Fruit fly (Drosophila melanogaster) whole organism, embryonic: ENCODE results near the gene CG5377.

Experiments used
- Awh ChIP-seq: fragments of 200-800 bp; sonication (Bioruptor generic); IDR thresholded peaks from 2 replicates; pipeline ENCODE4, ENCODE4 v1.3.6; 2022; ENCODE audit warnings: missing biosample characterization, missing genetic modification characterization
- CG10654 ChIP-seq: fragments of 200-800 bp; sonication (Bioruptor generic); optimal IDR thresholded peaks from 2 replicates; lab custom pipeline; 2016; ENCODE audit warnings: missing biosample characterization, missing genetic modification characterization
- CG12219 ChIP-seq: fragments of 200-800 bp; sonication (Bioruptor generic); optimal IDR thresholded peaks from 3 replicates; lab custom pipeline; 2018; ENCODE audit warnings: missing biosample characterization, mild to moderate bottlenecking, missing genetic modification characterization
- CG12659 ChIP-seq: fragments of 200-800 bp; sonication (Bioruptor generic); optimal IDR thresholded peaks from 3 replicates; lab custom pipeline; 2017; ENCODE audit warnings: mild to moderate bottlenecking, missing biosample characterization, missing genetic modification reagents, missing genetic modification characterization
- CG15011 ChIP-seq: fragments of 200-800 bp; sonication (Bioruptor generic); optimal IDR thresholded peaks from 3 replicates; lab custom pipeline; 2018; ENCODE audit warnings: missing biosample characterization, mild to moderate bottlenecking, missing genetic modification characterization
- CG15073 ChIP-seq: fragments of 200-800 bp; sonication (Bioruptor generic); optimal IDR thresholded peaks from 2 replicates; lab custom pipeline; 2016; ENCODE audit warnings: missing biosample characterization, missing genetic modification characterization
- CG16779 ChIP-seq: fragments of 200-800 bp; sonication (Bioruptor generic); IDR thresholded peaks from 2 replicates; pipeline ENCODE4 v1.3.6; 2022; ENCODE audit warnings: missing biosample characterization, missing genetic modification characterization
- CG17186 ChIP-seq: fragments of 200-800 bp; sonication (Bioruptor generic); optimal IDR thresholded peaks from 3 replicates; lab custom pipeline; 2017; ENCODE audit warnings: missing biosample characterization, missing genetic modification reagents, missing genetic modification characterization
- CG2116 ChIP-seq: fragments of 200-800 bp; sonication (Bioruptor generic); optimal IDR thresholded peaks from 3 replicates; lab custom pipeline; 2018; ENCODE audit warnings: missing biosample characterization, mild to moderate bottlenecking, missing genetic modification characterization
- CG31365 ChIP-seq: fragments of 200-800 bp; sonication (Bioruptor generic); optimal IDR thresholded peaks from 2 replicates; lab custom pipeline; 2018; ENCODE audit warnings: missing biosample characterization, mild to moderate bottlenecking, missing genetic modification characterization
- CG34422 ChIP-seq: fragments of 200-800 bp; sonication (Bioruptor generic); IDR thresholded peaks from 3 replicates; pipeline ENCODE4 v1.3.6; 2022; ENCODE audit warnings: missing biosample characterization, missing genetic modification characterization
- CG6813 ChIP-seq: fragments of 200-800 bp; sonication (Bioruptor generic); optimal IDR thresholded peaks from 2 replicates; lab custom pipeline; 2017; ENCODE audit warnings: missing biosample characterization, missing genetic modification characterization, mild to moderate bottlenecking, moderate library complexity, missing genetic modification reagents
- CG7357 ChIP-seq: fragments of 200-800 bp; sonication (Bioruptor generic); IDR thresholded peaks from 3 replicates; pipeline ENCODE4 v1.3.6; 2022; ENCODE audit warnings: missing biosample characterization, missing genetic modification characterization
- CG9727 ChIP-seq: fragments of 200-800 bp; sonication (Bioruptor generic); optimal IDR thresholded peaks from 3 replicates; lab custom pipeline; 2017; ENCODE audit warnings: missing biosample characterization, mild to moderate bottlenecking, missing genetic modification characterization
- CG9932 ChIP-seq: fragments of 200-800 bp; sonication (Bioruptor generic); IDR thresholded peaks from 2 replicates; pipeline ENCODE4 v1.3.6; 2022; ENCODE audit warnings: missing biosample characterization, missing genetic modification characterization
- Dad ChIP-seq: fragments of 200-800 bp; sonication (Bioruptor generic); optimal IDR thresholded peaks from 3 replicates; lab custom pipeline; 2016; ENCODE audit warnings: missing biosample characterization, missing genetic modification characterization
- Dek ChIP-seq: fragments of 200-800 bp; sonication (Bioruptor generic); optimal IDR thresholded peaks from 3 replicates; lab custom pipeline; 2019; ENCODE audit warnings: missing biosample characterization, mild to moderate bottlenecking, missing genetic modification characterization, moderate library complexity
- Drgx ChIP-seq: fragments of 200-800 bp; sonication (Bioruptor generic); IDR thresholded peaks from 2 replicates; pipeline ENCODE4 v1.3.6; 2022; ENCODE audit warnings: missing biosample characterization, missing genetic modification characterization
- E2f2 ChIP-seq: fragments of 200-800 bp; sonication (Bioruptor generic); IDR thresholded peaks from 2 replicates; pipeline ENCODE4 v1.3.6; 2022; ENCODE audit warnings: missing biosample characterization, missing genetic modification characterization
- GATAe ChIP-seq: fragments of 200-800 bp; sonication (Bioruptor generic); conservative IDR thresholded peaks from 2 replicates; pipeline ENCODE4 v1.3.6; 2022; ENCODE audit warnings: missing biosample characterization, missing genetic modification characterization
- HHEX ChIP-seq: fragments of 200-800 bp; sonication (Bioruptor generic); optimal IDR thresholded peaks from 3 replicates; lab custom pipeline; 2017; ENCODE audit warnings: missing biosample characterization, mild to moderate bottlenecking, missing genetic modification characterization, missing genetic modification reagents
- NfI ChIP-seq: fragments of 200-800 bp; sonication (Bioruptor generic); optimal IDR thresholded peaks from 3 replicates; lab custom pipeline; 2018; ENCODE audit warnings: missing biosample characterization, mild to moderate bottlenecking, missing genetic modification characterization, moderate library complexity
- Oaz ChIP-seq: fragments of 200-800 bp; sonication (Bioruptor generic); IDR thresholded peaks from 2 replicates; pipeline ENCODE4 v1.3.6; 2022; ENCODE audit warnings: missing biosample characterization, missing genetic modification characterization
- Scr ChIP-seq: fragments of 200-800 bp; sonication (Bioruptor generic); IDR thresholded peaks from 2 replicates; pipeline ENCODE4 v1.3.6; 2022; ENCODE audit warnings: missing biosample characterization, missing genetic modification characterization; ENCODE audit not compliant: partially characterized antibody
- Sox102F ChIP-seq: fragments of 200-800 bp; sonication (Bioruptor generic); optimal IDR thresholded peaks from 2 replicates; lab custom pipeline; 2018; ENCODE audit warnings: missing biosample characterization, mild to moderate bottlenecking, missing genetic modification characterization, moderate library complexity
- Xbp1 ChIP-seq: fragments of 200-800 bp; sonication (Bioruptor generic); optimal IDR thresholded peaks from 3 replicates; lab custom pipeline; 2016; ENCODE audit warnings: missing biosample characterization, mild to moderate bottlenecking, missing genetic modification characterization
- ase ChIP-seq: fragments of 200-800 bp; sonication (Bioruptor generic); IDR thresholded peaks from 3 replicates; pipeline ENCODE4 v1.3.6; 2022; ENCODE audit warnings: missing biosample characterization, missing genetic modification characterization
- ato ChIP-seq: fragments of 200-800 bp; sonication (Bioruptor generic); IDR thresholded peaks from 2 replicates; pipeline ENCODE4 v1.3.6; 2022; ENCODE audit warnings: missing biosample characterization, missing genetic modification characterization; ENCODE audit not compliant: partially characterized antibody
- bab2 ChIP-seq: fragments of 200-800 bp; sonication (Bioruptor generic); optimal IDR thresholded peaks from 2 replicates; lab custom pipeline; 2016; ENCODE audit warnings: missing biosample characterization, missing genetic modification characterization
- bbx ChIP-seq: fragments of 200-800 bp; sonication (Bioruptor generic); IDR thresholded peaks from 2 replicates; pipeline ENCODE4 v1.3.6; 2022; ENCODE audit warnings: missing biosample characterization, missing genetic modification characterization; ENCODE audit not compliant: partially characterized antibody
- bcd ChIP-seq: fragments of 200-800 bp; sonication (Bioruptor generic); optimal IDR thresholded peaks from 2 replicates; lab custom pipeline; 2017; ENCODE audit warnings: missing biosample characterization, mild to moderate bottlenecking, missing genetic modification characterization
- croc ChIP-seq: fragments of 200-800 bp; sonication (Bioruptor generic); conservative IDR thresholded peaks from 3 replicates; pipeline ENCODE4 v1.3.6; 2022; ENCODE audit warnings: missing biosample characterization, missing genetic modification characterization
- dmrt11E ChIP-seq: fragments of 200-800 bp; sonication (Bioruptor generic); optimal IDR thresholded peaks from 3 replicates; lab custom pipeline; 2018; ENCODE audit warnings: missing biosample characterization, mild to moderate bottlenecking, missing genetic modification characterization, moderate library complexity
- dmrt99B ChIP-seq: fragments of 200-800 bp; sonication (Bioruptor generic); optimal IDR thresholded peaks from 2 replicates; lab custom pipeline; 2018; ENCODE audit warnings: missing biosample characterization, mild to moderate bottlenecking, missing genetic modification characterization, moderate library complexity
- fd96Cb ChIP-seq: fragments of 200-800 bp; sonication (Bioruptor generic); optimal IDR thresholded peaks from 2 replicates; lab custom pipeline; 2018; ENCODE audit warnings: missing biosample characterization, mild to moderate bottlenecking, missing genetic modification characterization, moderate library complexity
- gce ChIP-seq: fragments of 200-800 bp; sonication (Bioruptor generic); IDR thresholded peaks from 3 replicates; pipeline ENCODE4 v1.3.6; 2022; ENCODE audit warnings: missing biosample characterization, missing genetic modification characterization
- h ChIP-seq: fragments of >200 bp; optimal IDR thresholded peaks from 2 replicates; lab custom pipeline; 2017
- hb ChIP-seq: fragments of 200-800 bp; sonication (Bioruptor generic); IDR thresholded peaks from 3 replicates; pipeline ENCODE4 v1.3.6; 2022; ENCODE audit warnings: missing biosample characterization, missing genetic modification characterization; ENCODE audit not compliant: partially characterized antibody
- hth ChIP-seq: fragments of >200 bp; optimal IDR thresholded peaks from 2 replicates; lab custom pipeline; 2017; ENCODE audit warnings: inconsistent platforms
- kay ChIP-seq: fragments of 200-800 bp; sonication (Bioruptor generic); optimal IDR thresholded peaks from 2 replicates; lab custom pipeline; 2016; ENCODE audit warnings: missing biosample characterization, missing genetic modification characterization
- lmd ChIP-seq: fragments of 200-800 bp; sonication (Bioruptor generic); IDR thresholded peaks from 2 replicates; pipeline ENCODE4 v1.3.6; 2022; ENCODE audit warnings: missing biosample characterization, missing genetic modification characterization
- lov ChIP-seq, 2 experiments: fragments of 200-800 bp in 1 of 2; fragments of >200 bp in 1 of 2; sonication (Bioruptor generic) in 1 of 2; IDR thresholded peaks in 1 of 2; optimal IDR thresholded peaks in 1 of 2; 2 replicates in 1 of 2; 3 replicates in 1 of 2; pipeline versions ENCODE4 v1.3.6 to Lab custom; 2017 to 2022; ENCODE audit warnings: missing biosample characterization in 1 of 2, missing genetic modification characterization in 1 of 2
- otp ChIP-seq: fragments of 200-800 bp; sonication (Bioruptor generic); IDR thresholded peaks from 3 replicates; pipeline ENCODE4, ENCODE4 v1.3.6; 2022; ENCODE audit warnings: missing biosample characterization, missing genetic modification characterization
- pita ChIP-seq: fragments of 200-800 bp; sonication (Bioruptor generic); optimal IDR thresholded peaks from 2 replicates; lab custom pipeline; 2017; ENCODE audit warnings: missing biosample characterization, mild to moderate bottlenecking, missing genetic modification characterization
- pnt ChIP-seq: fragments of 200-800 bp; sonication (Bioruptor generic); optimal IDR thresholded peaks from 3 replicates; lab custom pipeline; 2016; ENCODE audit warnings: missing biosample characterization, missing genetic modification characterization
- sc ChIP-seq, 3 experiments: fragments of >200 bp in 2 of 3; fragments of 200-800 bp in 1 of 3; sonication (Bioruptor generic) in 1 of 3; optimal IDR thresholded peaks; 2 replicates in 2 of 3; 3 replicates in 1 of 3; lab custom pipeline; 2017; ENCODE audit warnings: mild to moderate bottlenecking in 1 of 3, missing biosample characterization in 1 of 3, missing genetic modification characterization in 1 of 3, missing genetic modification reagents in 1 of 3
- tx ChIP-seq: fragments of 200-800 bp; sonication (Bioruptor generic); optimal IDR thresholded peaks from 2 replicates; lab custom pipeline; 2016; ENCODE audit warnings: missing biosample characterization, missing genetic modification characterization
- usp ChIP-seq: fragments of >200 bp; optimal IDR thresholded peaks from 2 replicates; lab custom pipeline; 2017; ENCODE audit warnings: missing biosample characterization, missing genetic modification characterization
- vfl ChIP-seq: fragments of 200-800 bp; sonication (Bioruptor generic); optimal IDR thresholded peaks from 2 replicates; lab custom pipeline; 2016; ENCODE audit warnings: missing biosample characterization, missing genetic modification characterization
- zfh1 ChIP-seq: fragments of 200-800 bp; sonication (Bioruptor generic); IDR thresholded peaks from 3 replicates; pipeline ENCODE4 v1.3.6; 2022; ENCODE audit warnings: missing biosample characterization, missing genetic modification characterization

CG5377 gene

dm6 chr3R:22447874-22448254 is 20.1 kb downstream of the CG5377 start, which contains the start of gene CG34376 (continued):
- TF ChIP-seq CG9932 (GFP tag; lab: Robert Waterston, UW) (peak; percentile 51), bcd (GFP tag; lab: Kevin White, UChicago) (peak; percentile 28), Dek (peak; percentile 63), Scr (no peak), Drgx (GFP tag; lab: Robert Waterston, UW) (peak; percentile 37), dmrt11E (tag; lab: Kevin White, UChicago) (no peak), h (lab: Kevin White, UChicago) (no peak), CG15073 (GFP tag; lab: Kevin White, UChicago) (no peak), bbx (GFP tag; lab: Robert Waterston, UW) (peak; percentile 18; the same call in 1 of the 2 replicates), Dad (no peak), Sox102F (GFP tag; lab: Kevin White, UChicago) (peak; percentile 35), fd96Cb (tag; lab: Kevin White, UChicago) (no peak), tx (GFP tag; lab: Kevin White, UChicago) (no peak), vfl (GFP tag; lab: Kevin White, UChicago) (no peak), sc (optimal IDR thresholded peaks at IDR 0.05; lab: Kevin White, UChicago) (no peak), sc (GFP tag; optimal IDR thresholded peaks at IDR 0.05; lab: Kevin White, UChicago) (no peak), CG2116 (GFP tag; lab: Kevin White, UChicago) (peak; percentile 74), Awh (GFP tag; lab: Robert Waterston, UW) (peak; percentile 25; the same call in 1 of the 2 replicates), HHEX (GFP tag; lab: Kevin White, UChicago) (no peak), ase (GFP tag; lab: Robert Waterston, UW) (peak; percentile 45; the same call in 1 of the 3 replicates), ato (GFP tag; lab: Robert Waterston, UW) (peak; percentile 44; the same call in 1 of the 2 replicates), Oaz (no peak), kay (GFP tag; lab: Kevin White, UChicago) (no peak), pnt (GFP tag; lab: Kevin White, UChicago) (no peak), hth (lab: Kevin White, UChicago) (no peak), gce (GFP tag; lab: Robert Waterston, UW) (0 out of 3 replicates have a peak, but pooled peaks have one; percentile 19), otp (GFP tag; lab: Robert Waterston, UW) (peak; percentile 78; the same call in 2 of the 3 replicates), Xbp1 (GFP tag; lab: Kevin White, UChicago) (peak; percentile 16), pita (GFP tag; lab: Kevin White, UChicago) (no peak), CG34422 (GFP tag; lab: Robert Waterston, UW) (peak; percentile 75; the same call in 1 of the 3 replicates), lmd (peak; percentile 45), dmrt99B (tag; lab: Kevin White, UChicago) (no peak), CG12659 (GFP tag; lab: Kevin White, UChicago) (peak; percentile 64), CG16779 (GFP tag; lab: Robert Waterston, UW) (no peak), CG17186 (GFP tag; lab: Kevin White, UChicago) (peak; percentile 62), CG31365 (tag; lab: Kevin White, UChicago) (no peak), CG12219 (GFP tag; lab: Kevin White, UChicago) (peak; percentile 9), CG7357 (GFP tag; lab: Robert Waterston, UW) (peak; percentile 58; the same call in 1 of the 3 replicates), E2f2 (GFP tag; lab: Robert Waterston, UW) (no peak), CG10654 (no peak), hb (GFP tag; lab: Robert Waterston, UW) (no peak), lov (optimal IDR thresholded peaks at IDR 0.05; lab: Kevin White, UChicago) (no peak), lov (GFP tag; IDR thresholded peaks at IDR 0.05; lab: Robert Waterston, UW) (0 out of 3 replicates have a peak, but pooled peaks have one; percentile 45), usp (GFP tag; lab: Kevin White, UChicago) (no peak), CG9727 (GFP tag; lab: Kevin White, UChicago) (peak; percentile 48), GATAe (GFP tag; lab: Robert Waterston, UW) (peak; percentile 93), CG6813 (GFP tag; lab: Kevin White, UChicago) (peak; percentile 45), croc (GFP tag; lab: Robert Waterston, UW) (0 out of 3 replicates have a peak, but pooled peaks have one; percentile 15), NfI (peak; percentile 49), zfh1 (GFP tag; lab: Robert Waterston, UW) (peak; percentile 71), bab2 (GFP tag; lab: Kevin White, UChicago) (no peak), CG15011 (GFP tag; lab: Kevin White, UChicago) (no peak)
